Fruit fly (Drosophila melanogaster) whole organism, embryonic: ENCODE measurements around the gene CG13654.

ENCODE experiments used
- Ada2b ChIP-seq: fragments of 200-800 bp; sonication (Bioruptor generic); IDR thresholded peaks from 2 replicates; pipeline ENCODE4 v1.3.6; 2022; ENCODE audit warnings: missing biosample characterization, missing genetic modification characterization
- C15 ChIP-seq: fragments of 200-800 bp; sonication (Bioruptor generic); IDR thresholded peaks from 3 replicates; pipeline ENCODE4 v1.3.6; 2022; ENCODE audit warnings: missing biosample characterization, missing genetic modification characterization
- CG10431 ChIP-seq: fragments of 200-800 bp; sonication (Bioruptor generic); optimal IDR thresholded peaks from 3 replicates; lab custom pipeline; 2018; ENCODE audit warnings: missing biosample characterization, mild to moderate bottlenecking, missing genetic modification characterization
- CG10959 ChIP-seq: fragments of 200-800 bp; sonication (Bioruptor generic); IDR thresholded peaks from 2 replicates; pipeline ENCODE4 v1.3.6; 2022; ENCODE audit warnings: missing biosample characterization, missing genetic modification characterization
- CG11093 ChIP-seq: fragments of 200-800 bp; sonication (Bioruptor generic); IDR thresholded peaks from 3 replicates; pipeline ENCODE4 v1.3.6; 2022; ENCODE audit warnings: missing biosample characterization, missing genetic modification characterization
- CG11247 ChIP-seq: fragments of 200-800 bp; sonication (Bioruptor generic); IDR thresholded peaks from 2 replicates; pipeline ENCODE4 v1.3.6; 2022; ENCODE audit warnings: missing biosample characterization, missing genetic modification characterization
- CG1233 ChIP-seq: fragments of 200-800 bp; sonication (Bioruptor generic); optimal IDR thresholded peaks from 4 replicates; lab custom pipeline; 2018; ENCODE audit warnings: missing biosample characterization, mild to moderate bottlenecking, missing genetic modification characterization
- CG13624 ChIP-seq: fragments of 200-800 bp; sonication (Bioruptor generic); optimal IDR thresholded peaks from 2 replicates; lab custom pipeline; 2016; ENCODE audit warnings: missing biosample characterization, missing genetic modification characterization
- CG1647 ChIP-seq: fragments of 200-800 bp; sonication (Bioruptor generic); optimal IDR thresholded peaks from 3 replicates; lab custom pipeline; 2016; ENCODE audit warnings: missing biosample characterization, missing genetic modification characterization
- CG17328 ChIP-seq: fragments of 200-800 bp; sonication (Bioruptor generic); IDR thresholded peaks from 2 replicates; pipeline ENCODE4 v1.3.6; 2022; ENCODE audit warnings: missing biosample characterization, missing genetic modification characterization
- CG1832 ChIP-seq: fragments of 200-800 bp; sonication (Bioruptor generic); optimal IDR thresholded peaks from 2 replicates; lab custom pipeline; 2017; ENCODE audit warnings: missing biosample characterization, mild to moderate bottlenecking, missing genetic modification characterization, inconsistent platforms
- CG18619 ChIP-seq: fragments of 200-800 bp; sonication (Bioruptor generic); optimal IDR thresholded peaks from 3 replicates; lab custom pipeline; 2017; ENCODE audit warnings: missing biosample characterization, mild to moderate bottlenecking, missing genetic modification characterization
- CG2199 ChIP-seq: fragments of 200-800 bp; sonication (Bioruptor generic); IDR thresholded peaks from 3 replicates; pipeline ENCODE4 v1.3.6; 2022; ENCODE audit warnings: missing biosample characterization, missing genetic modification characterization
- CG30403 ChIP-seq: fragments of 200-800 bp; sonication (Bioruptor generic); optimal IDR thresholded peaks from 3 replicates; lab custom pipeline; 2016; ENCODE audit warnings: missing biosample characterization, missing genetic modification characterization
- CG32767 ChIP-seq: fragments of 200-800 bp; sonication (Bioruptor generic); IDR thresholded peaks from 2 replicates; pipeline ENCODE4 v1.3.6; 2022; ENCODE audit warnings: missing biosample characterization, missing genetic modification characterization
- CG34376 ChIP-seq: fragments of 200-800 bp; sonication (Bioruptor generic); optimal IDR thresholded peaks from 2 replicates; lab custom pipeline; 2018; ENCODE audit warnings: missing biosample characterization, mild to moderate bottlenecking, missing genetic modification characterization
- CG3995 ChIP-seq: fragments of 200-800 bp; sonication (Bioruptor generic); optimal IDR thresholded peaks from 3 replicates; lab custom pipeline; 2016; ENCODE audit warnings: missing biosample characterization, missing genetic modification characterization
- CG4404 ChIP-seq: fragments of 200-800 bp; sonication (Bioruptor generic); IDR thresholded peaks from 2 replicates; pipeline ENCODE4 v1.3.6; 2022; ENCODE audit warnings: missing biosample characterization, missing genetic modification characterization
- CG4617 ChIP-seq: fragments of 200-800 bp; sonication (Bioruptor generic); optimal IDR thresholded peaks from 3 replicates; lab custom pipeline; 2016; ENCODE audit warnings: missing biosample characterization, missing genetic modification characterization, borderline replicate concordance
- CG4854 ChIP-seq: fragments of 200-800 bp; sonication (Bioruptor generic); optimal IDR thresholded peaks from 2 replicates; lab custom pipeline; 2016; ENCODE audit warnings: missing biosample characterization, missing genetic modification characterization, inconsistent platforms
- CG6683 ChIP-seq: fragments of 200-800 bp; sonication (Bioruptor generic); optimal IDR thresholded peaks from 2 replicates; lab custom pipeline; 2017; ENCODE audit warnings: missing biosample characterization, mild to moderate bottlenecking, missing genetic modification characterization, missing genetic modification reagents
- CG6791 ChIP-seq: fragments of 200-800 bp; sonication (Bioruptor generic); IDR thresholded peaks from 3 replicates; pipeline ENCODE4 v1.3.6; 2022; ENCODE audit warnings: missing biosample characterization, missing genetic modification characterization; ENCODE audit not compliant: partially characterized antibody
- CG7357 ChIP-seq: fragments of 200-800 bp; sonication (Bioruptor generic); IDR thresholded peaks from 3 replicates; pipeline ENCODE4 v1.3.6; 2022; ENCODE audit warnings: missing biosample characterization, missing genetic modification characterization
- CG7372 ChIP-seq: fragments of 200-800 bp; sonication (Bioruptor generic); IDR thresholded peaks from 2 replicates; pipeline ENCODE4 v1.3.6; 2022; ENCODE audit warnings: missing biosample characterization, missing genetic modification characterization
- CG7745 ChIP-seq: fragments of 200-800 bp; sonication (Bioruptor generic); optimal IDR thresholded peaks from 2 replicates; lab custom pipeline; 2018; ENCODE audit warnings: missing biosample characterization, mild to moderate bottlenecking, missing genetic modification characterization, moderate library complexity
- CG8089 ChIP-seq: fragments of 200-800 bp; sonication (Bioruptor generic); optimal IDR thresholded peaks from 3 replicates; lab custom pipeline; 2016; ENCODE audit warnings: missing biosample characterization, missing genetic modification characterization
- CG9215 ChIP-seq: fragments of 200-800 bp; sonication (Bioruptor generic); IDR thresholded peaks from 2 replicates; pipeline ENCODE4 v1.3.6; 2022; ENCODE audit warnings: missing biosample characterization, missing genetic modification characterization
- CoRest ChIP-seq: fragments of 200-800 bp; sonication (Bioruptor generic); optimal IDR thresholded peaks from 3 replicates; lab custom pipeline; 2018; ENCODE audit warnings: missing biosample characterization, mild to moderate bottlenecking, missing genetic modification characterization, moderate library complexity
- Dfd ChIP-seq, 2 experiments: fragments of >200 bp; optimal IDR thresholded peaks; 2 replicates each; lab custom pipeline; 2017; ENCODE audit warnings: missing biosample characterization in 2 of 2, missing genetic modification characterization in 2 of 2
- Dip2 ChIP-seq: fragments of 200-800 bp; sonication (Bioruptor generic); IDR thresholded peaks from 2 replicates; pipeline ENCODE4 v1.3.6; 2022; ENCODE audit warnings: missing biosample characterization, missing genetic modification characterization
- Doc3 ChIP-seq: fragments of 200-800 bp; sonication (Bioruptor generic); IDR thresholded peaks from 3 replicates; pipeline ENCODE4 v1.3.6; 2022; ENCODE audit warnings: missing biosample characterization, missing genetic modification characterization; ENCODE audit not compliant: partially characterized antibody
- E2f1 ChIP-seq: fragments of 200-800 bp; sonication (Bioruptor generic); IDR thresholded peaks from 2 replicates; pipeline ENCODE4 v1.3.6; 2022; ENCODE audit warnings: missing biosample characterization, missing genetic modification characterization
- Ets97D ChIP-seq: fragments of 200-800 bp; sonication (Bioruptor generic); optimal IDR thresholded peaks from 3 replicates; lab custom pipeline; 2016; ENCODE audit warnings: missing biosample characterization, missing genetic modification characterization
- Fer1 ChIP-seq: fragments of 200-800 bp; sonication (Bioruptor generic); optimal IDR thresholded peaks from 2 replicates; lab custom pipeline; 2017; ENCODE audit warnings: missing biosample characterization, mild to moderate bottlenecking, missing genetic modification characterization
- HLH4C ChIP-seq: fragments of 200-800 bp; sonication (Bioruptor generic); IDR thresholded peaks from 3 replicates; pipeline ENCODE4 v1.3.6; 2022; ENCODE audit warnings: missing biosample characterization, missing genetic modification characterization; ENCODE audit not compliant: partially characterized antibody
- Mad ChIP-seq: fragments of 200-800 bp; sonication (Bioruptor generic); optimal IDR thresholded peaks from 2 replicates; lab custom pipeline; 2016; ENCODE audit warnings: missing biosample characterization, missing genetic modification characterization
- Mes4 ChIP-seq: fragments of 200-800 bp; sonication (Bioruptor generic); optimal IDR thresholded peaks from 2 replicates; lab custom pipeline; 2016; ENCODE audit warnings: missing biosample characterization, missing genetic modification characterization
- ash1 ChIP-seq: fragments of 200-800 bp; sonication (Bioruptor generic); optimal IDR thresholded peaks from 2 replicates; lab custom pipeline; 2018; ENCODE audit warnings: missing biosample characterization, mild to moderate bottlenecking, missing genetic modification characterization
- crol ChIP-seq: fragments of 200-800 bp; sonication (Bioruptor generic); IDR thresholded peaks from 2 replicates; pipeline ENCODE4 v1.3.6; 2022; ENCODE audit warnings: missing biosample characterization, missing genetic modification characterization
- dmrt99B ChIP-seq: fragments of 200-800 bp; sonication (Bioruptor generic); optimal IDR thresholded peaks from 2 replicates; lab custom pipeline; 2018; ENCODE audit warnings: missing biosample characterization, mild to moderate bottlenecking, missing genetic modification characterization, moderate library complexity
- fd3F ChIP-seq: fragments of 200-800 bp; sonication (Bioruptor generic); optimal IDR thresholded peaks from 2 replicates; lab custom pipeline; 2018; ENCODE audit warnings: missing biosample characterization, mild to moderate bottlenecking, missing genetic modification characterization, moderate library complexity
- jing ChIP-seq: fragments of 200-800 bp; sonication (Bioruptor generic); optimal IDR thresholded peaks from 2 replicates; lab custom pipeline; 2018; ENCODE audit warnings: missing biosample characterization, mild to moderate bottlenecking, missing genetic modification characterization
- jumu ChIP-seq: fragments of 200-800 bp; sonication (Bioruptor generic); optimal IDR thresholded peaks from 3 replicates; lab custom pipeline; 2016; ENCODE audit warnings: missing biosample characterization, missing genetic modification characterization
- lilli ChIP-seq: fragments of 200-800 bp; sonication (Bioruptor generic); optimal IDR thresholded peaks from 3 replicates; lab custom pipeline; 2016; ENCODE audit warnings: missing biosample characterization, missing genetic modification characterization
- p53 ChIP-seq: fragments of 200-800 bp; sonication (Bioruptor generic); optimal IDR thresholded peaks from 2 replicates; lab custom pipeline; 2016; ENCODE audit warnings: missing biosample characterization, missing genetic modification characterization
- pros ChIP-seq: fragments of 200-800 bp; sonication (Bioruptor generic); optimal IDR thresholded peaks from 3 replicates; lab custom pipeline; 2019; ENCODE audit warnings: missing biosample characterization, mild to moderate bottlenecking, missing genetic modification characterization, moderate library complexity
- sens ChIP-seq: fragments of 200-800 bp; sonication (Bioruptor generic); peaks from one replicate; lab custom pipeline; 2016; ENCODE audit warnings: missing biosample characterization, missing genetic modification characterization
- shn ChIP-seq: fragments of 200-800 bp; sonication (Bioruptor generic); optimal IDR thresholded peaks from 3 replicates; lab custom pipeline; 2016; ENCODE audit warnings: missing biosample characterization, missing genetic modification characterization
- sna ChIP-seq: fragments of 200-800 bp; sonication (Bioruptor generic); IDR thresholded peaks from 2 replicates; pipeline ENCODE4 v1.3.6; 2022; ENCODE audit warnings: missing biosample characterization, missing genetic modification characterization; ENCODE audit not compliant: partially characterized antibody
- tgo ChIP-seq: fragments of 200-800 bp; sonication (Bioruptor generic); IDR thresholded peaks from 3 replicates; pipeline ENCODE4 v1.3.6; 2022; ENCODE audit warnings: missing biosample characterization, missing genetic modification characterization

CG13654 gene

DNA sequence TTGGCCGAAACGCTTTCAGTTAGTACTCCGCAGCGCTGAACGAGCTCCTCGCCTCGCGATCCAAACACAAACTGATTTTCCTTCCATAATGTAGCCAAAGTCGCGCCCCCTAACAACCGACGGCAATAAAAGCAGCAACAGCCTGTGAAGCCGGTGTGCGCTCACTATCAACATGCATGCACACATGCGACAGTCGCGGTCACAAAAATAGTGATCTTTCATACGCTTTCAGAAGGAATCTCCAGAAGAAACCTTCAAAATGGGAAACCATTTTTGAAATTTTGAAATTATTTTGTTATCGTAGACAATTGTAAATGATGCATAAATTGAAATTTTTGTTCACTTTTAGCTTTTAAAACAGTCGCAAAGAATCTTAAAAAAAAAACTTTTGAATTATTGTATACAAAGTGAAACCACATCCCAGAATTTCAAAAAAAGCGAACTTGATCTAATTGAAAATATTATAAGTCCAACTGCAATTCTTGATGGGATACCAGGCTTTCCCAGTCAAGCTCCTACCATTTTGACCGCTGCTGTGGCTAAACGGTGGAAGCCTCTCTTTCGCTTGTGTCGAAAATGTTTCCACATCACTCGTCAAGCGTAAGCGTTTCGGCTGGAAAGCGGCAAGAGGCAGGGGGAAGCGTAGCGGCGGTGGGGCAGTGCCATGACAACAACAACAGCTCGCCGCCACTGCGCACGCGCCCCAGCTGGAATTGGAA lies 32.8 kb downstream of the CG13654 start, which contains the start of gene Cad96Cb (continued):
- TF ChIP-seq CG2199 (GFP tag; lab: Robert Waterston, UW), result no peak
- TF ChIP-seq dmrt99B (tag; lab: Kevin White, UChicago), result peak; percentile 93
- TF ChIP-seq CG1832 (GFP tag; lab: Kevin White, UChicago), result no peak
- TF ChIP-seq CG4617 (GFP tag; lab: Kevin White, UChicago), result peak; percentile 59
- peak; percentile 69 for TF ChIP-seq CG4854
- peak; percentile 92 for TF ChIP-seq CG30403 (GFP tag; lab: Kevin White, UChicago)
- peak; percentile 64 for TF ChIP-seq tgo (GFP tag; lab: Robert Waterston, UW)
- TF ChIP-seq CG34376 (GFP tag; lab: Kevin White, UChicago), result peak; percentile 1
- TF ChIP-seq CG7357 (GFP tag; lab: Robert Waterston, UW), result 0 out of 3 replicates have a peak, but pooled peaks have one; percentile 50
- TF ChIP-seq jing (GFP tag; lab: Kevin White, UChicago), result peak; percentile 38
- TF ChIP-seq CG10431 (GFP tag; lab: Kevin White, UChicago), result peak; percentile 76
- TF ChIP-seq fd3F, result peak; percentile 24
- TF ChIP-seq lilli (GFP tag; lab: Kevin White, UChicago), result peak; percentile 72
- TF ChIP-seq CG1233 (GFP tag; lab: Kevin White, UChicago), result peak; percentile 85
- TF ChIP-seq CG18619, result peak; percentile 82
- no peak for TF ChIP-seq HLH4C
- TF ChIP-seq jumu (GFP tag; lab: Kevin White, UChicago), result peak; percentile 76
- no peak for TF ChIP-seq CG7745 (tag; lab: Kevin White, UChicago)
- TF ChIP-seq Doc3 (GFP tag; lab: Robert Waterston, UW), result no peak
- no peak for TF ChIP-seq CG6683 (GFP tag; lab: Kevin White, UChicago)
- TF ChIP-seq Dfd (GFP tag; optimal IDR thresholded peaks at IDR 0.05; lab: Kevin White, UChicago), result no peak
- TF ChIP-seq sna, result no peak
- TF ChIP-seq Fer1 (GFP tag; lab: Kevin White, UChicago), result no peak
- no peak for TF ChIP-seq pros (GFP tag; lab: Kevin White, UChicago)
- no peak for TF ChIP-seq p53 (GFP tag; lab: Kevin White, UChicago)
- TF ChIP-seq CG4404 (GFP tag; lab: Robert Waterston, UW), result peak; percentile 49
- peak; percentile 99 for TF ChIP-seq sens (GFP tag; lab: Kevin White, UChicago)
- peak; percentile 28 for TF ChIP-seq Ets97D (GFP tag; lab: Kevin White, UChicago)
- peak; percentile 70 for TF ChIP-seq CG8089 (GFP tag; lab: Kevin White, UChicago)
- peak; percentile 37 for TF ChIP-seq CG17328 (GFP tag; lab: Robert Waterston, UW)
- TF ChIP-seq crol (GFP tag; lab: Robert Waterston, UW), result peak; percentile 75
- peak; percentile 77 for TF ChIP-seq CG32767 (GFP tag; lab: Robert Waterston, UW)
- TF ChIP-seq Mes4 (GFP tag; lab: Kevin White, UChicago), result peak; percentile 85
- TF ChIP-seq Ada2b (GFP tag; lab: Robert Waterston, UW), result no peak
- TF ChIP-seq CG7372, result peak; percentile 57; the same call in 1 of the 2 replicates
- no peak for TF ChIP-seq Dip2 (GFP tag; lab: Robert Waterston, UW)
- TF ChIP-seq CoRest, result peak; percentile 90
- peak; percentile 36 for TF ChIP-seq CG10959 (GFP tag; lab: Robert Waterston, UW)
- TF ChIP-seq CG13624, result no peak
- peak; percentile 40; the same call in 1 of the 2 replicates for TF ChIP-seq CG9215 (GFP tag; lab: Robert Waterston, UW)
- TF ChIP-seq ash1 (GFP tag; lab: Kevin White, UChicago), result no peak
- TF ChIP-seq CG3995 (GFP tag; lab: Kevin White, UChicago), result peak; percentile 5
- peak; percentile 53 for TF ChIP-seq shn (GFP tag; lab: Kevin White, UChicago)
- peak; percentile 32 for TF ChIP-seq CG1647 (GFP tag; lab: Kevin White, UChicago)
- TF ChIP-seq CG11247 (GFP tag; lab: Robert Waterston, UW), result peak; percentile 30; the same call in 1 of the 2 replicates
- no peak for TF ChIP-seq CG6791
- TF ChIP-seq C15 (GFP tag; lab: Robert Waterston, UW), result no peak; the same call in 2 of the 3 replicates
- TF ChIP-seq CG11093 (GFP tag; lab: Robert Waterston, UW), result 0 out of 3 replicates have a peak, but pooled peaks have one; percentile 55
- peak; percentile 48; the same call in 1 of the 2 replicates for TF ChIP-seq E2f1
- TF ChIP-seq Mad (GFP tag; lab: Kevin White, UChicago), result peak; percentile 72
